Worm (Caenorhabditis elegans) whole organism, L4/young adult: Measurements from ENCODE around the gene D2096.6.

Experiments
- dao-5 ChIP-seq: sonication (generic microtip); optimal IDR thresholded peaks from 2 replicates; lab custom pipeline; 2016; ENCODE audit warnings: missing genotype, missing genetic modification characterization, moderate library complexity, missing compliant biosample characterization
- him-1 ChIP-seq: sonication (generic microtip); optimal IDR thresholded peaks from 2 replicates; lab custom pipeline; 2016; ENCODE audit warnings: missing genotype, missing genetic modification reagents, missing genetic modification characterization, missing compliant biosample characterization

ce11 chrIV:8345518-8345917 is 23.5 kb downstream of the D2096.6 start, which contains the start of gene F17E9.5:
- TF ChIP-seq him-1 (tag; lab: Kevin White, UChicago) (no peak), dao-5 (tag; lab: Kevin White, UChicago) (no peak)
